Fruit fly (Drosophila melanogaster) S2 (cell line): ENCODE results near the gene CG10214.

Source experiments
- CG8478 ChIP-seq: fragments of >200 bp; optimal IDR thresholded peaks from 2 replicates; lab custom pipeline; 2018
- CTCF ChIP-seq, 2 experiments: fragments of >200 bp; optimal IDR thresholded peaks; 2 replicates each; lab custom pipeline; 2018

- TF ChIP-seq CG8478 (no peak), CTCF (optimal IDR thresholded peaks at IDR 0.05; lab: Kevin White, UChicago) (no peak)
Measured at dm6 chr3R:23732990-23733512, 34.2 kb downstream of the CG10214 start, which contains the start of the genes Hmgcr and Rpn9.
